Worm (Caenorhabditis elegans) whole organism, midembryonic: ENCODE measurements around the gene srj-57.

ENCODE experiments used
- T22C8.4 ChIP-seq: fragments of 200-800 bp; sonication (Bioruptor generic); IDR thresholded peaks from 2 replicates; pipeline ENCODE4 v1.3.6; 2022; ENCODE audit warnings: missing genetic modification characterization, missing compliant biosample characterization
- cog-1 ChIP-seq: sonication (generic microtip); optimal IDR thresholded peaks from 2 replicates; lab custom pipeline; 2016; ENCODE audit warnings: missing genetic modification characterization, missing compliant biosample characterization
- flt-1 ChIP-seq: fragments of 200-800 bp; sonication (Bioruptor generic); IDR thresholded peaks from 2 replicates; pipeline ENCODE4 v1.3.6; 2022; ENCODE audit warnings: missing genetic modification characterization, missing compliant biosample characterization
- klf-2 ChIP-seq: fragments of 200-800 bp; sonication (Bioruptor generic); conservative IDR thresholded peaks from 2 replicates; pipeline ENCODE4 v1.3.6; 2022; ENCODE audit warnings: missing genetic modification reagents, missing genetic modification characterization, missing compliant biosample characterization
- med-1 ChIP-seq: sonication (generic microtip); optimal IDR thresholded peaks from 2 replicates; lab custom pipeline; 2017; ENCODE audit warnings: missing genetic modification characterization, mild to moderate bottlenecking, missing compliant biosample characterization, antibody characterized with exemption, missing genetic modification reagents; ENCODE audit not compliant: insufficient read depth
- ref-1 ChIP-seq: fragments of 200-800 bp; sonication (Bioruptor generic); conservative IDR thresholded peaks from 2 replicates; pipeline ENCODE4 v1.3.6; 2022; ENCODE audit warnings: missing genetic modification reagents, missing genetic modification characterization, missing compliant biosample characterization
- tab-1 ChIP-seq: fragments of 200-800 bp; sonication (Bioruptor generic); IDR thresholded peaks from 2 replicates; pipeline ENCODE4 v1.3.6; 2022; ENCODE audit warnings: missing genetic modification characterization, missing compliant biosample characterization
- ztf-23 ChIP-seq: fragments of 200-800 bp; sonication (Bioruptor generic); IDR thresholded peaks from 2 replicates; pipeline ENCODE4 v1.3.6; 2022; ENCODE audit warnings: missing genetic modification reagents, missing genetic modification characterization, missing compliant biosample characterization
- ztf-29 ChIP-seq: fragments of 200-800 bp; sonication (Bioruptor generic); IDR thresholded peaks from 2 replicates; pipeline ENCODE4 v1.3.6; 2022; ENCODE audit warnings: missing genetic modification reagents, missing genetic modification characterization, missing compliant biosample characterization

Gene srj-57

ce11 chrV:2845771-2846170 is 9.6 kb downstream of the srj-57 start, which contains the start of gene srj-44:
TSS of gene srj-44 (minus strand) at chrV:2845871.
- TF ChIP-seq ztf-29 (no peak), ztf-23 (GFP tag; lab: Robert Waterston, UW) (no peak), T22C8.4 (no peak), flt-1 (no peak), ref-1 (GFP tag; lab: Robert Waterston, UW) (no peak), cog-1 (tag; lab: Kevin White, UChicago) (no peak), med-1 (no peak), klf-2 (GFP tag; lab: Robert Waterston, UW) (no peak), tab-1 (GFP tag; lab: Robert Waterston, UW) (no peak)

- no peak for TF ChIP-seq med-1
- TF ChIP-seq flt-1, result no peak
- TF ChIP-seq cog-1 (tag; lab: Kevin White, UChicago), result no peak
- TF ChIP-seq klf-2 (GFP tag; lab: Robert Waterston, UW), result no peak
- no peak for TF ChIP-seq ztf-29
- TF ChIP-seq T22C8.4, result no peak
- no peak for TF ChIP-seq tab-1 (GFP tag; lab: Robert Waterston, UW)
- TF ChIP-seq ref-1 (GFP tag; lab: Robert Waterston, UW), result no peak
- no peak for TF ChIP-seq ztf-23 (GFP tag; lab: Robert Waterston, UW)
These were observed 18.9 kb downstream of the srj-57 start, which contains the start of gene srj-45 for ce11 chrV:2836501-2836900. TSS of gene srj-45 (minus strand) at chrV:2836601.

ce11 chrV:2832666-2833065 is 22.7 kb downstream of the srj-57 start, which contains the start of gene srj-50:
TSS of gene srj-50 (plus strand) at chrV:2832966.
- no peak for TF ChIP-seq ztf-23 (GFP tag; lab: Robert Waterston, UW)
- no peak for TF ChIP-seq tab-1 (GFP tag; lab: Robert Waterston, UW)
- no peak for TF ChIP-seq T22C8.4
- no peak for TF ChIP-seq ref-1 (GFP tag; lab: Robert Waterston, UW)
- no peak for TF ChIP-seq klf-2 (GFP tag; lab: Robert Waterston, UW)
- no peak for TF ChIP-seq cog-1 (tag; lab: Kevin White, UChicago)
- TF ChIP-seq ztf-29, result no peak
- TF ChIP-seq med-1, result no peak
- TF ChIP-seq flt-1, result no peak

ce11 chrV:2830817-2831216 is 24.6 kb downstream of the srj-57 start, which contains the start of gene srw-2:
TSS of gene srw-2 (plus strand) at chrV:2830878.
- no peak for TF ChIP-seq tab-1 (GFP tag; lab: Robert Waterston, UW)
- TF ChIP-seq klf-2 (GFP tag; lab: Robert Waterston, UW), result no peak
- no peak for TF ChIP-seq T22C8.4
- TF ChIP-seq flt-1, result no peak
- no peak for TF ChIP-seq ref-1 (GFP tag; lab: Robert Waterston, UW)
- TF ChIP-seq med-1, result no peak
- no peak for TF ChIP-seq cog-1 (tag; lab: Kevin White, UChicago)

ce11 chrV:2826815-2827214 is 28.6 kb downstream of the srj-57 start, which contains the start of gene T03D3.5:
TSS of gene T03D3.5 (minus strand) at chrV:2826835.
- TF ChIP-seq ztf-23 (GFP tag; lab: Robert Waterston, UW), result no peak
- no peak for TF ChIP-seq ztf-29
- no peak for TF ChIP-seq T22C8.4
- TF ChIP-seq cog-1 (tag; lab: Kevin White, UChicago), result no peak
- no peak for TF ChIP-seq ref-1 (GFP tag; lab: Robert Waterston, UW)
- no peak for TF ChIP-seq tab-1 (GFP tag; lab: Robert Waterston, UW)
- no peak for TF ChIP-seq flt-1
- no peak for TF ChIP-seq med-1
- no peak for TF ChIP-seq klf-2 (GFP tag; lab: Robert Waterston, UW)

- 0 out of 2 replicates have a peak, but pooled peaks have one; percentile 16 for TF ChIP-seq ztf-29
- TF ChIP-seq klf-2 (GFP tag; lab: Robert Waterston, UW), result no peak
These were observed 29.4 kb downstream of the srj-57 start for ce11 chrV:2825978-2826377.

ce11 chrV:2821618-2822272 is 33.6 kb downstream of the srj-57 start, which contains the start of gene srh-36:
TSS of gene srh-36 (minus strand) at chrV:2821668.
- TF ChIP-seq T22C8.4 (no peak), tab-1 (GFP tag; lab: Robert Waterston, UW) (no peak), flt-1 (no peak), ztf-23 (GFP tag; lab: Robert Waterston, UW) (no peak), med-1 (no peak), cog-1 (tag; lab: Kevin White, UChicago) (no peak), klf-2 (GFP tag; lab: Robert Waterston, UW) (no peak), ref-1 (GFP tag; lab: Robert Waterston, UW) (no peak), ztf-29 (no peak)

- TF ChIP-seq med-1 (no peak), tab-1 (GFP tag; lab: Robert Waterston, UW) (no peak), klf-2 (GFP tag; lab: Robert Waterston, UW) (no peak), flt-1 (no peak), T22C8.4 (no peak), ztf-29 (no peak), ref-1 (GFP tag; lab: Robert Waterston, UW) (no peak), cog-1 (tag; lab: Kevin White, UChicago) (no peak), ztf-23 (GFP tag; lab: Robert Waterston, UW) (no peak)
These were observed 37.3 kb downstream of the srj-57 start, which contains the start of gene srt-34 for ce11 chrV:2818117-2818516. TSS of gene srt-34 (minus strand) at chrV:2818217.

- TF ChIP-seq ztf-29 (no peak), klf-2 (GFP tag; lab: Robert Waterston, UW) (no peak), ref-1 (GFP tag; lab: Robert Waterston, UW) (no peak), cog-1 (tag; lab: Kevin White, UChicago) (no peak), ztf-23 (GFP tag; lab: Robert Waterston, UW) (no peak), med-1 (no peak), tab-1 (GFP tag; lab: Robert Waterston, UW) (no peak), T22C8.4 (no peak)
These were observed 39.4 kb downstream of the srj-57 start, which contains the start of gene F54E2.5 for ce11 chrV:2815956-2816355. TSS of gene F54E2.5 (minus strand) at chrV:2816056.

ce11 chrV:2813856-2814255 is 41.5 kb downstream of the srj-57 start, which contains the start of gene F54E2.9:
TSS of gene F54E2.9 (minus strand) at chrV:2813987.
- TF ChIP-seq tab-1 (GFP tag; lab: Robert Waterston, UW) (no peak), flt-1 (no peak), cog-1 (tag; lab: Kevin White, UChicago) (no peak), med-1 (no peak), klf-2 (GFP tag; lab: Robert Waterston, UW) (no peak), ztf-29 (no peak), ztf-23 (GFP tag; lab: Robert Waterston, UW) (no peak), T22C8.4 (no peak), ref-1 (GFP tag; lab: Robert Waterston, UW) (no peak)
